Worm (Caenorhabditis elegans) whole organism, L2 larva: ENCODE measurements around the gene C26F1.3.

Experiments used
- C34F6.9 ChIP-seq: fragments of 150-350 bp; optimal IDR thresholded peaks from 2 replicates; lab custom pipeline; 2014; ENCODE audit warnings: missing biosample characterization, missing genetic modification characterization
- Y55F3AM.14 ChIP-seq: fragments of 200-800 bp; sonication (Bioruptor generic); optimal IDR thresholded peaks from 2 replicates; lab custom pipeline; 2018; ENCODE audit warnings: mild to moderate bottlenecking, missing genetic modification characterization, missing compliant biosample characterization
- aly-2 ChIP-seq: fragments of 150-350 bp; optimal IDR thresholded peaks from 2 replicates; lab custom pipeline; 2014; ENCODE audit warnings: missing biosample characterization, missing genetic modification characterization
- ama-1 ChIP-seq: fragments of 150-350 bp; optimal IDR thresholded peaks from 2 replicates; lab custom pipeline; 2018; ENCODE audit warnings: inconsistent platforms
- blmp-1 ChIP-seq: sonication (generic microtip); optimal IDR thresholded peaks from 2 replicates; lab custom pipeline; 2017; ENCODE audit warnings: missing genetic modification characterization, mild to moderate bottlenecking, missing compliant biosample characterization, antibody characterized with exemption, moderate library complexity; ENCODE audit not compliant: insufficient read depth
- crh-2 ChIP-seq: sonication (generic microtip); optimal IDR thresholded peaks from 2 replicates; lab custom pipeline; 2017; ENCODE audit warnings: missing biosample characterization, missing genetic modification characterization
- dmd-4 ChIP-seq: sonication (generic microtip); optimal IDR thresholded peaks from 2 replicates; lab custom pipeline; 2017; ENCODE audit warnings: missing biosample characterization, missing genetic modification characterization
- egl-27 ChIP-seq: sonication (generic microtip); optimal IDR thresholded peaks from 3 replicates; lab custom pipeline; 2017; ENCODE audit warnings: missing biosample characterization, missing genetic modification reagents, missing genetic modification characterization
- elt-1 ChIP-seq: fragments of 150-350 bp; optimal IDR thresholded peaks from 2 replicates; lab custom pipeline; 2014; ENCODE audit warnings: missing biosample characterization, missing genetic modification characterization
- elt-3 ChIP-seq: sonication (generic microtip); optimal IDR thresholded peaks from 2 replicates; lab custom pipeline; 2017; ENCODE audit warnings: missing biosample characterization, missing genetic modification characterization
- fos-1 ChIP-seq: fragments of 150-350 bp; optimal IDR thresholded peaks from 2 replicates; lab custom pipeline; 2014; ENCODE audit warnings: missing biosample characterization, missing genetic modification characterization
- gmeb-1 ChIP-seq: fragments of 150-350 bp; optimal IDR thresholded peaks from 2 replicates; lab custom pipeline; 2014; ENCODE audit warnings: missing biosample characterization, missing genetic modification characterization
- lin-11 ChIP-seq: fragments of 150-350 bp; sonication (generic microtip); optimal IDR thresholded peaks from 2 replicates; lab custom pipeline; 2014; ENCODE audit warnings: missing biosample characterization, missing genetic modification characterization, inconsistent platforms, mixed read lengths
- lin-13 ChIP-seq: fragments of 150-350 bp; optimal IDR thresholded peaks from 2 replicates; lab custom pipeline; 2014; ENCODE audit warnings: missing biosample characterization, missing genetic modification reagents, missing genetic modification characterization
- lin-39 ChIP-seq: fragments of 150-350 bp; optimal IDR thresholded peaks from 2 replicates; lab custom pipeline; 2014; ENCODE audit warnings: missing biosample characterization, missing genetic modification reagents, missing genetic modification characterization
- mab-5 ChIP-seq: fragments of 150-350 bp; optimal IDR thresholded peaks from 2 replicates; lab custom pipeline; 2014; ENCODE audit warnings: missing biosample characterization, missing genetic modification characterization
- mbf-1 ChIP-seq: sonication (generic microtip); optimal IDR thresholded peaks from 2 replicates; lab custom pipeline; 2017; ENCODE audit warnings: missing biosample characterization, missing genetic modification characterization
- mdl-1 ChIP-seq, 2 experiments: fragments of 150-350 bp in 1 of 2; sonication (generic microtip) in 1 of 2; optimal IDR thresholded peaks; 2 replicates each; lab custom pipeline; 2017; ENCODE audit warnings: missing biosample characterization in 2 of 2, missing genetic modification characterization in 2 of 2
- nhr-10 ChIP-seq: sonication (generic microtip); optimal IDR thresholded peaks from 2 replicates; lab custom pipeline; 2017; ENCODE audit warnings: missing biosample characterization, missing genetic modification characterization
- nhr-11 ChIP-seq: fragments of 150-350 bp; optimal IDR thresholded peaks from 2 replicates; lab custom pipeline; 2014; ENCODE audit warnings: missing biosample characterization, missing genetic modification characterization
- nhr-129 ChIP-seq: fragments of 150-350 bp; optimal IDR thresholded peaks from 2 replicates; lab custom pipeline; 2014; ENCODE audit warnings: missing biosample characterization, missing genetic modification characterization
- nhr-25 ChIP-seq: fragments of 150-350 bp; sonication (generic microtip); optimal IDR thresholded peaks from 3 replicates; lab custom pipeline; 2014; ENCODE audit warnings: missing biosample characterization, missing genetic modification characterization
- nhr-6 ChIP-seq: fragments of 150-350 bp; optimal IDR thresholded peaks from 2 replicates; lab custom pipeline; 2014; ENCODE audit warnings: missing biosample characterization, missing genetic modification characterization
- nhr-77 ChIP-seq: fragments of 150-350 bp; optimal IDR thresholded peaks from 2 replicates; lab custom pipeline; 2014; ENCODE audit warnings: missing biosample characterization, missing genetic modification characterization
- peb-1 ChIP-seq: fragments of 150-350 bp; optimal IDR thresholded peaks from 2 replicates; lab custom pipeline; 2014; ENCODE audit warnings: missing biosample characterization, missing genetic modification characterization
- sem-4 ChIP-seq: fragments of 150-350 bp; optimal IDR thresholded peaks from 2 replicates; lab custom pipeline; 2014; ENCODE audit warnings: missing biosample characterization, missing genetic modification reagents, missing genetic modification characterization
- sma-9 ChIP-seq, 2 experiments: fragments of 150-350 bp in 1 of 2; sonication (generic microtip) in 1 of 2; optimal IDR thresholded peaks; 2 replicates each; lab custom pipeline; 2014 to 2016; ENCODE audit warnings: missing genetic modification characterization in 2 of 2, mild to moderate bottlenecking in 1 of 2, missing biosample characterization in 1 of 2, missing compliant biosample characterization in 1 of 2, missing genetic modification reagents in 1 of 2, moderate library complexity in 1 of 2
- unc-39 ChIP-seq: fragments of 150-350 bp; optimal IDR thresholded peaks from 2 replicates; lab custom pipeline; 2014; ENCODE audit warnings: missing biosample characterization, missing genetic modification characterization
- unc-55 ChIP-seq: fragments of 150-350 bp; sonication (generic microtip); optimal IDR thresholded peaks from 3 replicates; lab custom pipeline; 2014; ENCODE audit warnings: missing biosample characterization, missing genetic modification reagents, missing genetic modification characterization
- unc-62 ChIP-seq: fragments of 150-350 bp; optimal IDR thresholded peaks from 2 replicates; lab custom pipeline; 2014; ENCODE audit warnings: missing biosample characterization, missing genetic modification reagents, missing genetic modification characterization
- ztf-1 ChIP-seq: fragments of 200-800 bp; sonication (Bioruptor generic); conservative IDR thresholded peaks from 2 replicates; pipeline ENCODE4 v1.3.6; 2022; ENCODE audit warnings: missing genetic modification characterization, missing compliant biosample characterization

The C26F1.3 gene

ce11 chrV:7809320-7810256 lies 32.5 kb downstream of the C26F1.3 start, which contains the start of gene ZK742.3:
TSS of gene ZK742.3 (minus strand) at chrV:7809912.
- TF ChIP-seq fos-1 (tag; lab: Kevin White, UChicago) (peak; percentile 65), crh-2 (tag; lab: Kevin White, UChicago) (peak; percentile 19), blmp-1 (no peak), nhr-129 (tag; lab: Kevin White, UChicago) (peak; percentile 12), sma-9 (GFP tag; optimal IDR thresholded peaks at IDR 0.05; lab: Kevin White, UChicago) (peak; percentile 47), sma-9 (tag; optimal IDR thresholded peaks at IDR 0.05; lab: Kevin White, UChicago) (no peak)

ce11 chrV:7810591-7810990 lies 33.5 kb downstream of the C26F1.3 start:
- TF ChIP-seq lin-11 (tag; lab: Kevin White, UChicago) = no peak
- no peak for TF ChIP-seq nhr-25 (tag; lab: Kevin White, UChicago)
- no peak for TF ChIP-seq mdl-1 (tag; optimal IDR thresholded peaks at IDR 0.05; lab: Kevin White, UChicago)
- TF ChIP-seq elt-1 (tag; lab: Kevin White, UChicago) = no peak
- TF ChIP-seq mab-5 = no peak
- no peak for TF ChIP-seq ama-1 (lab: Kevin White, UChicago)
- TF ChIP-seq nhr-11 = no peak
- TF ChIP-seq nhr-129 (tag; lab: Kevin White, UChicago) = no peak
- no peak for TF ChIP-seq mbf-1 (tag; lab: Kevin White, UChicago)
- TF ChIP-seq gmeb-1 = no peak
- no peak for TF ChIP-seq nhr-6 (tag; lab: Kevin White, UChicago)

ce11 chrV:7811758-7812157 lies 34.7 kb downstream of the C26F1.3 start, which contains the start of gene ZK742.4:
TSS of gene ZK742.4 (minus strand) at chrV:7811792.
- no peak for TF ChIP-seq lin-13 (GFP tag; lab: Kevin White, UChicago)
- TF ChIP-seq sma-9 (GFP tag; optimal IDR thresholded peaks at IDR 0.05; lab: Kevin White, UChicago) = peak; percentile 24
- no peak for TF ChIP-seq sma-9 (tag; optimal IDR thresholded peaks at IDR 0.05; lab: Kevin White, UChicago)

ce11 chrV:7814601-7815000 lies 37.5 kb downstream of the C26F1.3 start, which contains the start of gene ZK742.6:
TSS of gene ZK742.6 (minus strand) at chrV:7814942.
- TF ChIP-seq egl-27 (tag; lab: Kevin White, UChicago) (no peak), C34F6.9 (tag; lab: Kevin White, UChicago) (no peak), unc-62 (GFP tag; lab: Kevin White, UChicago) (no peak), lin-39 (no peak), unc-55 (GFP tag; lab: Kevin White, UChicago) (no peak), fos-1 (tag; lab: Kevin White, UChicago) (no peak)

DNA sequence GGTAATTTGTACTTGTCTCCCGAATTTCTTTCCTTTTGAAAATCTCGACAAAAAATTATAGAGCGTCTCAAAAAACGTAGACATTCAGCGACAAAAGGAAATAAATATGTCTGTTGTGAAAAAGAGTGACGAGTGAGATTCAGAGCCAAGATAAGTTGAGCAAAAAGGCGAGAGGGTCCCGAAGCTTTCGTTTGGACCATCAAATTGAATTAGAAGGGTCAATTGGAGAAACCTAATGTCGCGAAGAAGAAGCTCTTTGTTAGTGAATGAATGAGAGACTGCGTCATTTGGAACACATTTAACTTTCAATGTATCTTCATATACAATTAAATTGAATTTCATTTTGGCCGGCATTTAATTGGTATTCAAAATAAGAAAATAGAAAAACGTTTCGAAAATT lies 39.4 kb downstream of the C26F1.3 start:
- TF ChIP-seq elt-3 (no peak), unc-39 (tag; lab: Kevin White, UChicago) (no peak), nhr-10 (tag; lab: Kevin White, UChicago) (no peak), lin-39 (no peak), Y55F3AM.14 (no peak), mab-5 (no peak), nhr-77 (tag; lab: Kevin White, UChicago) (no peak), lin-11 (tag; lab: Kevin White, UChicago) (no peak), nhr-11 (no peak), sma-9 (GFP tag; optimal IDR thresholded peaks at IDR 0.05; lab: Kevin White, UChicago) (no peak), sma-9 (tag; optimal IDR thresholded peaks at IDR 0.05; lab: Kevin White, UChicago) (no peak), dmd-4 (tag; lab: Kevin White, UChicago) (no peak), lin-13 (GFP tag; lab: Kevin White, UChicago) (no peak), sem-4 (no peak), unc-55 (GFP tag; lab: Kevin White, UChicago) (no peak), peb-1 (tag; lab: Kevin White, UChicago) (no peak), elt-1 (tag; lab: Kevin White, UChicago) (no peak), ztf-1 (GFP tag; lab: Robert Waterston, UW) (no peak), aly-2 (tag; lab: Kevin White, UChicago) (no peak), ama-1 (lab: Kevin White, UChicago) (no peak)
- TF ChIP-seq, all 48 proteins: peak for 0
